5 fruit fly cellular contexts compared by ENCODE assay signal in genomic region chrX:900725-901345, dm6.
TF ChIP-seq lines count a peak whose summit lies in the region.

No protein-coding gene starts in this region.

- peak; percentile 15 for TF ChIP-seq CTCF in whole organism, embryonic (GFP tag; optimal IDR thresholded peaks at IDR 0.05; lab: Kevin White, UChicago)

TF ChIP-seq in whole organism, adult, 20 proteins besides CTCF, POLR2A, EP300 and RAD21 (continues in another document):
- TF ChIP-seq cic (GFP tag; optimal IDR thresholded peaks at IDR 0.05; lab: Kevin White, UChicago) = no peak
- peak; percentile 82 for TF ChIP-seq CG14711 (tag; optimal IDR thresholded peaks at IDR 0.05; lab: Kevin White, UChicago)
- TF ChIP-seq tj (GFP tag; optimal IDR thresholded peaks at IDR 0.05; lab: Kevin White, UChicago) = peak; percentile 57
- peak; percentile 81 for TF ChIP-seq CG33017 (tag; optimal IDR thresholded peaks at IDR 0.05; lab: Kevin White, UChicago)
- TF ChIP-seq toe (GFP tag; optimal IDR thresholded peaks at IDR 0.05; lab: Kevin White, UChicago) = peak; percentile 68
- peak; percentile 79 for TF ChIP-seq CG12768 (GFP tag; optimal IDR thresholded peaks at IDR 0.05; lab: Kevin White, UChicago)
- peak; percentile 80 for TF ChIP-seq CG7045 (GFP tag; optimal IDR thresholded peaks at IDR 0.05; lab: Kevin White, UChicago)
- TF ChIP-seq Crg-1 (GFP tag; optimal IDR thresholded peaks at IDR 0.05; lab: Kevin White, UChicago) = peak; percentile 74
- TF ChIP-seq Clk (GFP tag; optimal IDR thresholded peaks at IDR 0.05; lab: Kevin White, UChicago) = peak; percentile 72
- peak; percentile 75 for TF ChIP-seq CG1620 (GFP tag; optimal IDR thresholded peaks at IDR 0.05; lab: Kevin White, UChicago)
- peak; percentile 82 for TF ChIP-seq CG7101 (tag; optimal IDR thresholded peaks at IDR 0.05; lab: Kevin White, UChicago)
- TF ChIP-seq kay (GFP tag; lab: Kevin White, UChicago; ENCODE audit: borderline replicate concordance) = peak; percentile 13
- peak; percentile 81 for TF ChIP-seq CG5204 (GFP tag; optimal IDR thresholded peaks at IDR 0.05; lab: Kevin White, UChicago)
- TF ChIP-seq CG11617 (GFP tag; optimal IDR thresholded peaks at IDR 0.05; lab: Kevin White, UChicago) = peak; percentile 74
- peak; percentile 97 for TF ChIP-seq bab1 (GFP tag; optimal IDR thresholded peaks at IDR 0.05; lab: Kevin White, UChicago)
- peak; percentile 72 for TF ChIP-seq pad (GFP tag; optimal IDR thresholded peaks at IDR 0.05; lab: Kevin White, UChicago)
- peak; percentile 60 for TF ChIP-seq Mnt (GFP tag; optimal IDR thresholded peaks at IDR 0.05; lab: Kevin White, UChicago)
- TF ChIP-seq cnc (optimal IDR thresholded peaks at IDR 0.05; lab: Kevin White, UChicago) = no peak

TF ChIP-seq in whole organism, embryonic, 481 proteins besides CTCF, POLR2A, EP300 and RAD21 (continues in another document):
- TF ChIP-seq grn (GFP tag; optimal IDR thresholded peaks at IDR 0.05; lab: Kevin White, UChicago) (no peak), crc (GFP tag; optimal IDR thresholded peaks at IDR 0.05; lab: Kevin White, UChicago) (peak; percentile 54), CG11085 (GFP tag; IDR thresholded peaks at IDR 0.05; lab: Robert Waterston, UW) (peak; percentile 61), dimm (GFP tag; IDR thresholded peaks at IDR 0.05; lab: Robert Waterston, UW) (no peak), hkb (optimal IDR thresholded peaks at IDR 0.05; lab: Kevin White, UChicago) (no peak), hkb (GFP tag; IDR thresholded peaks at IDR 0.05; lab: Robert Waterston, UW) (peak; percentile 80), BtbVII (GFP tag; optimal IDR thresholded peaks at IDR 0.05; lab: Kevin White, UChicago) (peak; percentile 61), Spps (tag; optimal IDR thresholded peaks at IDR 0.05; lab: Kevin White, UChicago) (peak; percentile 11), zen2 (GFP tag; IDR thresholded peaks at IDR 0.05; lab: Robert Waterston, UW; ENCODE audit: partially characterized antibody) (no peak), bowl (GFP tag; IDR thresholded peaks at IDR 0.05; lab: Robert Waterston, UW) (peak; percentile 30; the same call in 1 of the 2 replicates), Doc3 (GFP tag; IDR thresholded peaks at IDR 0.05; lab: Robert Waterston, UW; ENCODE audit: partially characterized antibody) (no peak), CG15011 (GFP tag; optimal IDR thresholded peaks at IDR 0.05; lab: Kevin White, UChicago) (peak; percentile 25), Dbx (GFP tag; IDR thresholded peaks at IDR 0.05; lab: Robert Waterston, UW) (peak; percentile 66), HmgD (GFP tag; optimal IDR thresholded peaks at IDR 0.05; lab: Kevin White, UChicago) (peak; percentile 53), CG11696 (GFP tag; IDR thresholded peaks at IDR 0.05; lab: Robert Waterston, UW) (peak; percentile 64), CG4424 (GFP tag; optimal IDR thresholded peaks at IDR 0.05; lab: Kevin White, UChicago) (peak; percentile 73), CG18011 (GFP tag; optimal IDR thresholded peaks at IDR 0.05; lab: Kevin White, UChicago) (peak; percentile 56), CG10431 (GFP tag; optimal IDR thresholded peaks at IDR 0.05; lab: Kevin White, UChicago) (no peak)

TF ChIP-seq in whole organism, prepupa, 60 proteins besides CTCF, POLR2A, EP300 and RAD21 (continues in another document):
- TF ChIP-seq CG6163 (GFP tag; IDR thresholded peaks at IDR 0.05; lab: Robert Waterston, UW) = peak; percentile 94
- peak; percentile 66 for TF ChIP-seq Blimp-1 (GFP tag; optimal IDR thresholded peaks at IDR 0.05; lab: Kevin White, UChicago)
- peak; percentile 95 for TF ChIP-seq svp (GFP tag; lab: Kevin White, UChicago)
- peak; percentile 95 for TF ChIP-seq cyc (GFP tag; optimal IDR thresholded peaks at IDR 0.05; lab: Kevin White, UChicago)
- TF ChIP-seq vri (GFP tag; optimal IDR thresholded peaks at IDR 0.05; lab: Kevin White, UChicago) = peak; percentile 84
- TF ChIP-seq CG31627 (GFP tag; optimal IDR thresholded peaks at IDR 0.05; lab: Kevin White, UChicago) = peak; percentile 95
- TF ChIP-seq CG11762 (GFP tag; optimal IDR thresholded peaks at IDR 0.05; lab: Kevin White, UChicago; ENCODE audit: insufficient read depth) = peak; percentile 87
- peak; percentile 68 for TF ChIP-seq Eip93F (GFP tag; optimal IDR thresholded peaks at IDR 0.05; lab: Kevin White, UChicago)
- TF ChIP-seq ss (GFP tag; optimal IDR thresholded peaks at IDR 0.05; lab: Kevin White, UChicago) = peak; percentile 79 to 91
- TF ChIP-seq OdsH (GFP tag; optimal IDR thresholded peaks at IDR 0.05; lab: Kevin White, UChicago) = peak; percentile 93
- peak; percentile 94 for TF ChIP-seq esn (GFP tag; optimal IDR thresholded peaks at IDR 0.05; lab: Kevin White, UChicago)
- peak; percentile 94 for TF ChIP-seq Met (GFP tag; optimal IDR thresholded peaks at IDR 0.05; lab: Kevin White, UChicago)
- peak; percentile 70 to 88 for TF ChIP-seq salr (GFP tag; optimal IDR thresholded peaks at IDR 0.05; lab: Kevin White, UChicago)
- peak; percentile 94 for TF ChIP-seq CG15336 (GFP tag; IDR thresholded peaks at IDR 0.05; lab: Robert Waterston, UW)
- peak; percentile 92 for TF ChIP-seq Gug (GFP tag; IDR thresholded peaks at IDR 0.05; lab: Robert Waterston, UW)
- peak; percentile 98 for TF ChIP-seq Eip78C (GFP tag; lab: Kevin White, UChicago)
- TF ChIP-seq CG10631 (GFP tag; optimal IDR thresholded peaks at IDR 0.05; lab: Kevin White, UChicago) = peak; percentile 89
- peak; percentile 93 for TF ChIP-seq Eip75B (GFP tag; optimal IDR thresholded peaks at IDR 0.05; lab: Kevin White, UChicago)
- peak; percentile 88 for TF ChIP-seq fd59A (GFP tag; optimal IDR thresholded peaks at IDR 0.05; lab: Kevin White, UChicago)
- TF ChIP-seq Ets96B (tag; optimal IDR thresholded peaks at IDR 0.05; lab: Kevin White, UChicago) = peak; percentile 89

TF ChIP-seq in whole organism, pupa, 21 proteins besides CTCF, POLR2A, EP300 and RAD21:
- TF ChIP-seq CG4496 (GFP tag; IDR thresholded peaks at IDR 0.05; lab: Robert Waterston, UW) (peak; percentile 96), CG9948 (tag; optimal IDR thresholded peaks at IDR 0.05; lab: Kevin White, UChicago) (peak; percentile 86), Pif1A (GFP tag; optimal IDR thresholded peaks at IDR 0.05; lab: Kevin White, UChicago) (peak; percentile 93), Ets98B (GFP tag; IDR thresholded peaks at IDR 0.05; lab: Robert Waterston, UW) (peak; percentile 95), CG32121 (GFP tag; IDR thresholded peaks at IDR 0.05; lab: Robert Waterston, UW) (peak; percentile 94), CG17806 (tag; optimal IDR thresholded peaks at IDR 0.05; lab: Kevin White, UChicago) (peak; percentile 90), Pif1B (GFP tag; optimal IDR thresholded peaks at IDR 0.05; lab: Kevin White, UChicago) (peak; percentile 92), CG8159 (tag; optimal IDR thresholded peaks at IDR 0.05; lab: Kevin White, UChicago) (peak; percentile 90), CG13204 (GFP tag; optimal IDR thresholded peaks at IDR 0.05; lab: Kevin White, UChicago) (peak; percentile 60), CG8301 (tag; optimal IDR thresholded peaks at IDR 0.05; lab: Kevin White, UChicago) (peak; percentile 91), CG10348 (GFP tag; IDR thresholded peaks at IDR 0.05; lab: Robert Waterston, UW) (peak; percentile 84), Snoo (tag; optimal IDR thresholded peaks at IDR 0.05; lab: Kevin White, UChicago) (peak; percentile 90), fd96Ca (GFP tag; IDR thresholded peaks at IDR 0.05; lab: Robert Waterston, UW) (peak; percentile 97), EcR (GFP tag; optimal IDR thresholded peaks at IDR 0.05; lab: Kevin White, UChicago) (peak; percentile 92), CG14655 (GFP tag; optimal IDR thresholded peaks at IDR 0.05; lab: Kevin White, UChicago) (peak; percentile 89), D1 (tag; optimal IDR thresholded peaks at IDR 0.05; lab: Kevin White, UChicago) (peak; percentile 55), rn (GFP tag; IDR thresholded peaks at IDR 0.05; lab: Robert Waterston, UW) (peak; percentile 70; the same call in 1 of the 2 replicates), CG34367 (tag; optimal IDR thresholded peaks at IDR 0.05; lab: Kevin White, UChicago) (peak; percentile 88), gl (tag; optimal IDR thresholded peaks at IDR 0.05; lab: Kevin White, UChicago) (peak; percentile 84), CG15710 (tag; optimal IDR thresholded peaks at IDR 0.05; lab: Kevin White, UChicago) (peak; percentile 91), CG12605 (GFP tag; IDR thresholded peaks at IDR 0.05; lab: Robert Waterston, UW) (peak; percentile 86)

TF ChIP-seq in whole organism, wandering third instar larva, 38 proteins besides CTCF, POLR2A, EP300 and RAD21 (continues in another document):
- no peak for TF ChIP-seq GATAd (GFP tag; optimal IDR thresholded peaks at IDR 0.05; lab: Kevin White, UChicago)
- peak; percentile 68 for TF ChIP-seq CG32264 (GFP tag; optimal IDR thresholded peaks at IDR 0.05; lab: Kevin White, UChicago)
- peak in 1 of 2 experiments; percentile 38 for TF ChIP-seq dl (GFP tag; optimal IDR thresholded peaks at IDR 0.05; lab: Kevin White, UChicago; ENCODE audit: insufficient read depth in 1 of 2, partially characterized antibody in 2 of 2)
- peak; percentile 82 for TF ChIP-seq CG9705 (GFP tag; optimal IDR thresholded peaks at IDR 0.05; lab: Kevin White, UChicago)
- TF ChIP-seq Jra (GFP tag; optimal IDR thresholded peaks at IDR 0.05; lab: Kevin White, UChicago) = peak; percentile 11
- peak; percentile 89 for TF ChIP-seq OdsH (GFP tag; optimal IDR thresholded peaks at IDR 0.05; lab: Kevin White, UChicago)
- no peak for TF ChIP-seq Vsx2 (GFP tag; optimal IDR thresholded peaks at IDR 0.05; lab: Kevin White, UChicago; ENCODE audit: partially characterized antibody)
- TF ChIP-seq HLH106 (tag; optimal IDR thresholded peaks at IDR 0.05; lab: Kevin White, UChicago) = peak; percentile 93
- TF ChIP-seq brk (GFP tag; optimal IDR thresholded peaks at IDR 0.05; lab: Kevin White, UChicago) = peak; percentile 30
- TF ChIP-seq Dfd (GFP tag; optimal IDR thresholded peaks at IDR 0.05; lab: Kevin White, UChicago) = no peak
- TF ChIP-seq h (GFP tag; optimal IDR thresholded peaks at IDR 0.05; lab: Kevin White, UChicago) = peak; percentile 93
- TF ChIP-seq woc (GFP tag; optimal IDR thresholded peaks at IDR 0.05; lab: Kevin White, UChicago) = peak; percentile 95
- TF ChIP-seq tai (GFP tag; optimal IDR thresholded peaks at IDR 0.05; lab: Kevin White, UChicago) = peak; percentile 82
- TF ChIP-seq br (GFP tag; optimal IDR thresholded peaks at IDR 0.05; lab: Kevin White, UChicago) = peak; percentile 92
- peak; percentile 81 for TF ChIP-seq psq (GFP tag; optimal IDR thresholded peaks at IDR 0.05; lab: Kevin White, UChicago)
- no peak for TF ChIP-seq Hr83 (GFP tag; optimal IDR thresholded peaks at IDR 0.05; lab: Kevin White, UChicago; ENCODE audit: poor library complexity, severe bottlenecking)
- TF ChIP-seq Mio (GFP tag; optimal IDR thresholded peaks at IDR 0.05; lab: Kevin White, UChicago) = peak; percentile 50
- TF ChIP-seq N (GFP tag; optimal IDR thresholded peaks at IDR 0.05; lab: Kevin White, UChicago) = no peak
- TF ChIP-seq Dif (GFP tag; optimal IDR thresholded peaks at IDR 0.05; lab: Kevin White, UChicago; ENCODE audit: partially characterized antibody) = no peak
- TF ChIP-seq dmrt93B (GFP tag; optimal IDR thresholded peaks at IDR 0.05; lab: Kevin White, UChicago) = peak; percentile 85
- peak; percentile 88 for TF ChIP-seq rgr (GFP tag; optimal IDR thresholded peaks at IDR 0.05; lab: Kevin White, UChicago)
- TF ChIP-seq sage (GFP tag; optimal IDR thresholded peaks at IDR 0.05; lab: Kevin White, UChicago) = peak; percentile 69
